Worm (Caenorhabditis elegans) whole organism, midembryonic: Measurements from ENCODE around the gene srh-241.

ENCODE experiments used
- T22C8.4 ChIP-seq: fragments of 200-800 bp; sonication (Bioruptor generic); IDR thresholded peaks from 2 replicates; pipeline ENCODE4 v1.3.6; 2022; ENCODE audit warnings: missing genetic modification characterization, missing compliant biosample characterization
- cog-1 ChIP-seq: sonication (generic microtip); optimal IDR thresholded peaks from 2 replicates; lab custom pipeline; 2016; ENCODE audit warnings: missing genetic modification characterization, missing compliant biosample characterization
- flt-1 ChIP-seq: fragments of 200-800 bp; sonication (Bioruptor generic); IDR thresholded peaks from 2 replicates; pipeline ENCODE4 v1.3.6; 2022; ENCODE audit warnings: missing genetic modification characterization, missing compliant biosample characterization
- med-1 ChIP-seq: sonication (generic microtip); optimal IDR thresholded peaks from 2 replicates; lab custom pipeline; 2017; ENCODE audit warnings: missing genetic modification characterization, mild to moderate bottlenecking, missing compliant biosample characterization, antibody characterized with exemption, missing genetic modification reagents; ENCODE audit not compliant: insufficient read depth
- ref-1 ChIP-seq: fragments of 200-800 bp; sonication (Bioruptor generic); conservative IDR thresholded peaks from 2 replicates; pipeline ENCODE4 v1.3.6; 2022; ENCODE audit warnings: missing genetic modification reagents, missing genetic modification characterization, missing compliant biosample characterization
- tab-1 ChIP-seq: fragments of 200-800 bp; sonication (Bioruptor generic); IDR thresholded peaks from 2 replicates; pipeline ENCODE4 v1.3.6; 2022; ENCODE audit warnings: missing genetic modification characterization, missing compliant biosample characterization
- ztf-23 ChIP-seq: fragments of 200-800 bp; sonication (Bioruptor generic); IDR thresholded peaks from 2 replicates; pipeline ENCODE4 v1.3.6; 2022; ENCODE audit warnings: missing genetic modification reagents, missing genetic modification characterization, missing compliant biosample characterization
- ztf-29 ChIP-seq: fragments of 200-800 bp; sonication (Bioruptor generic); IDR thresholded peaks from 2 replicates; pipeline ENCODE4 v1.3.6; 2022; ENCODE audit warnings: missing genetic modification reagents, missing genetic modification characterization, missing compliant biosample characterization

DNA sequence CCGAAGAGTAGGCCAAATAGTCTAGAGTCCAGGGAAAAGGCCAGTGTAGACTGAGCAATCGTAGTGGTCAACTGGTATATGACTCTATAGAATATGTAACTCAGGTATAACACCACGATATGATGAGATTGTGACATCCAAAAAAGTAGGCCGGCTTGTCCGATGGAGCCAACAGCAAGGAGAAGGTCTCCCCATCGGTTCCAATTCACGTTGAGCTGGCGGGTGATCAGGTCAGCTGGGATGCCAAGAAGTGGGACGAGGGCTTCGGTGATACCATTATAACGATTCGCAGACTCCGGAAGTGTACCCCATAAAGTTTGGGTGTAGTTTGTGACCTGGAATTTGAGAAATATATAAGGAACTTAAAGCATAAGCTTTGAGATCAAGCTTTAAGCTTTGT is 3.5 kb upstream of the srh-241 start:
- TF ChIP-seq med-1 (GFP tag; lab: Kevin White, UChicago) (no peak), ztf-23 (no peak), cog-1 (tag; lab: Kevin White, UChicago) (no peak), ref-1 (no peak), flt-1 (GFP tag; lab: Robert Waterston, UW) (no peak), tab-1 (GFP tag; lab: Robert Waterston, UW) (no peak), ztf-29 (GFP tag; lab: Robert Waterston, UW) (no peak), T22C8.4 (no peak)
